Worm (Caenorhabditis elegans): ENCODE results near the gene hlh-6.

hlh-6 gene

ce11 chrII:9600022-9600722 is 14.5 kb downstream of the hlh-6 start:
- TF ChIP-seq ztf-29 (GFP tag; IDR thresholded peaks at IDR 0.05): no peak
- no peak for TF ChIP-seq tab-1 (GFP tag; IDR thresholded peaks at IDR 0.05)
- no peak for TF ChIP-seq T22C8.4 (GFP tag; IDR thresholded peaks at IDR 0.05)
- no peak for TF ChIP-seq flt-1 (GFP tag; IDR thresholded peaks at IDR 0.05)
- TF ChIP-seq ztf-23 (GFP tag; IDR thresholded peaks at IDR 0.05): no peak
- TF ChIP-seq klf-2 (GFP tag; conservative IDR thresholded peaks at IDR 0.05): no peak

ce11 chrII:9597516-9598047 is 17.0 kb downstream of the hlh-6 start, which contains the start of gene mrpl-53:
Gene mrpl-53, plus strand, starts transcription at chrII:9597622.
- TF ChIP-seq klf-2 (GFP tag; conservative IDR thresholded peaks at IDR 0.05): no peak
- no peak for TF ChIP-seq T22C8.4 (GFP tag; IDR thresholded peaks at IDR 0.05)
- TF ChIP-seq ztf-23 (GFP tag; IDR thresholded peaks at IDR 0.05): no peak
- no peak for TF ChIP-seq ref-1 (GFP tag; conservative IDR thresholded peaks at IDR 0.05)

ce11 chrII:9596401-9596800 is 18.2 kb downstream of the hlh-6 start, which contains the start of gene E02H1.6:
Gene E02H1.6, plus strand, starts transcription at chrII:9596701.
- TF ChIP-seq klf-2 (GFP tag; conservative IDR thresholded peaks at IDR 0.05) (no peak), T22C8.4 (GFP tag; IDR thresholded peaks at IDR 0.05) (no peak), ztf-23 (GFP tag; IDR thresholded peaks at IDR 0.05) (no peak), ref-1 (GFP tag; conservative IDR thresholded peaks at IDR 0.05) (no peak), tab-1 (GFP tag; IDR thresholded peaks at IDR 0.05) (no peak), ztf-29 (GFP tag; IDR thresholded peaks at IDR 0.05) (no peak), flt-1 (GFP tag; IDR thresholded peaks at IDR 0.05) (no peak), cog-1 (tag; optimal IDR thresholded peaks at IDR 0.05) (no peak), med-1 (GFP tag; optimal IDR thresholded peaks at IDR 0.05; ENCODE audit: insufficient read depth) (no peak)

ce11 chrII:9594924-9595323 is 19.7 kb downstream of the hlh-6 start, which contains the start of gene E02H1.5:
Gene E02H1.5, plus strand, starts transcription at chrII:9595224.
- TF ChIP-seq ztf-23 (GFP tag; IDR thresholded peaks at IDR 0.05): no peak
- no peak for TF ChIP-seq cog-1 (tag; optimal IDR thresholded peaks at IDR 0.05)

ce11 chrII:9592737-9593136 is 21.9 kb downstream of the hlh-6 start, which contains the start of gene parp-2:
Gene parp-2, plus strand, starts transcription at chrII:9593037.
- TF ChIP-seq tab-1 (GFP tag; IDR thresholded peaks at IDR 0.05) (no peak), ztf-23 (GFP tag; IDR thresholded peaks at IDR 0.05) (no peak), ztf-29 (GFP tag; IDR thresholded peaks at IDR 0.05) (no peak), klf-2 (GFP tag; conservative IDR thresholded peaks at IDR 0.05) (no peak), flt-1 (GFP tag; IDR thresholded peaks at IDR 0.05) (no peak), med-1 (GFP tag; optimal IDR thresholded peaks at IDR 0.05; ENCODE audit: insufficient read depth) (no peak), ref-1 (GFP tag; conservative IDR thresholded peaks at IDR 0.05) (no peak), T22C8.4 (GFP tag; IDR thresholded peaks at IDR 0.05) (no peak), cog-1 (tag; optimal IDR thresholded peaks at IDR 0.05) (no peak)

- peak; percentile 62 for TF ChIP-seq flt-1 (GFP tag; IDR thresholded peaks at IDR 0.05)
- no peak for TF ChIP-seq klf-2 (GFP tag; conservative IDR thresholded peaks at IDR 0.05)
- peak; percentile 52; the same call in 1 of the 2 replicates for TF ChIP-seq ztf-23 (GFP tag; IDR thresholded peaks at IDR 0.05)
- peak; percentile 7 for TF ChIP-seq cog-1 (tag; optimal IDR thresholded peaks at IDR 0.05)
These were observed 23.6 kb downstream of the hlh-6 start, which contains the start of the genes E02H1.1 and tag-124 for ce11 chrII:9591071-9591470. Gene E02H1.1, minus strand, starts transcription at chrII:9591164. Gene tag-124, plus strand, starts transcription at chrII:9591292.

ce11 chrII:9589667-9590066 is 25.0 kb downstream of the hlh-6 start, which contains the start of gene eral-1:
Gene eral-1, minus strand, starts transcription at chrII:9589767.
- no peak for TF ChIP-seq ztf-23 (GFP tag; IDR thresholded peaks at IDR 0.05)
- TF ChIP-seq tab-1 (GFP tag; IDR thresholded peaks at IDR 0.05): no peak
- no peak for TF ChIP-seq ztf-29 (GFP tag; IDR thresholded peaks at IDR 0.05)
- no peak for TF ChIP-seq cog-1 (tag; optimal IDR thresholded peaks at IDR 0.05)
- TF ChIP-seq med-1 (GFP tag; optimal IDR thresholded peaks at IDR 0.05; ENCODE audit: insufficient read depth): no peak
- no peak for TF ChIP-seq flt-1 (GFP tag; IDR thresholded peaks at IDR 0.05)
- no peak for TF ChIP-seq klf-2 (GFP tag; conservative IDR thresholded peaks at IDR 0.05)

- TF ChIP-seq med-1 (GFP tag; optimal IDR thresholded peaks at IDR 0.05; ENCODE audit: insufficient read depth): no peak
- TF ChIP-seq tab-1 (GFP tag; IDR thresholded peaks at IDR 0.05): no peak
- TF ChIP-seq ztf-29 (GFP tag; IDR thresholded peaks at IDR 0.05): no peak
- TF ChIP-seq flt-1 (GFP tag; IDR thresholded peaks at IDR 0.05): no peak
- TF ChIP-seq cog-1 (tag; optimal IDR thresholded peaks at IDR 0.05): no peak
- no peak for TF ChIP-seq ztf-23 (GFP tag; IDR thresholded peaks at IDR 0.05)
- no peak for TF ChIP-seq klf-2 (GFP tag; conservative IDR thresholded peaks at IDR 0.05)
- no peak for TF ChIP-seq ref-1 (GFP tag; conservative IDR thresholded peaks at IDR 0.05)
- no peak for TF ChIP-seq T22C8.4 (GFP tag; IDR thresholded peaks at IDR 0.05)
These were observed 27.9 kb downstream of the hlh-6 start, which contains the start of gene ugt-58 for ce11 chrII:9586734-9587209. Gene ugt-58, minus strand, starts transcription at chrII:9586784.

ce11 chrII:9583461-9583860 is 31.2 kb downstream of the hlh-6 start, which contains the start of gene wee-1.1:
Gene wee-1.1, minus strand, starts transcription at chrII:9583561.
- no peak for TF ChIP-seq ztf-23 (GFP tag; IDR thresholded peaks at IDR 0.05)
- TF ChIP-seq ztf-29 (GFP tag; IDR thresholded peaks at IDR 0.05): no peak

ce11 chrII:9577630-9578029 is 37.0 kb downstream of the hlh-6 start:
- TF ChIP-seq cog-1 (tag; optimal IDR thresholded peaks at IDR 0.05) (no peak), klf-2 (GFP tag; conservative IDR thresholded peaks at IDR 0.05) (no peak), med-1 (GFP tag; optimal IDR thresholded peaks at IDR 0.05; ENCODE audit: insufficient read depth) (no peak), ztf-23 (GFP tag; IDR thresholded peaks at IDR 0.05) (no peak), ref-1 (GFP tag; conservative IDR thresholded peaks at IDR 0.05) (no peak), tab-1 (GFP tag; IDR thresholded peaks at IDR 0.05) (no peak), T22C8.4 (GFP tag; IDR thresholded peaks at IDR 0.05) (no peak)
